Fruit fly (Drosophila melanogaster): ENCODE measurements around the gene Glut4EF.

DNA sequence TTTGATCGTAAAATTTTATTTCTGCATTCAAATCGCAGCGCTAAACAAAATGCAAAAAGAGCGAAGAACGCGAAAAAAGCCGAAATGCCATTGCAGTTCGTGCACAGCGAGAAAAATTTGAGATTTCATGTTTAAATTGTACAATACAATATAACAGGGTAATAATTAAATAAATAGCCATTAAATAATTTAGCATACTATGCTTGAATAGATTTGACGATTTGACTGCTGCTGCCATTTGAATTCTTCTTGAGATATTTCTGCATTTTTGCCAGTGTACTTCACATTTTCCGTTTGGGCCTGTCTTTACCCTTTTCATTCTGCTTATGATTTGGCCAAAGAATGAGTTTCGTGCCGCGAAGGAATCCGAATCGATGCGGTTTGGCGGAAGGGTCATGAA, 60.4 kb downstream of the Glut4EF start:
- TF ChIP-seq psq (optimal IDR thresholded peaks at IDR 0.05): no peak
- TF ChIP-seq pan (optimal IDR thresholded peaks at IDR 0.05): no peak

Measured in whole organism.